Fruit fly (Drosophila melanogaster): Measurements from ENCODE around the gene Mf.

- TF ChIP-seq CG7045 (GFP tag; optimal IDR thresholded peaks at IDR 0.05) (no peak), CG5204 (GFP tag; optimal IDR thresholded peaks at IDR 0.05) (no peak), pad (GFP tag; optimal IDR thresholded peaks at IDR 0.05) (no peak), kay (GFP tag; ENCODE audit: borderline replicate concordance) (no peak)
Measured at dm6 chr3R:15230285-15230684, 49.0 kb upstream of the Mf start, which contains the start of gene CG34316.
